Worm (Caenorhabditis elegans) whole organism, late embryonic: ENCODE measurements around the gene pptr-2.

Experiments
- ceh-24 ChIP-seq: sonication (generic microtip); optimal IDR thresholded peaks from 2 replicates; lab custom pipeline; 2016; ENCODE audit warnings: mild to moderate bottlenecking, missing genetic modification characterization, missing compliant biosample characterization
- fkh-10 ChIP-seq: fragments of 150-350 bp; optimal IDR thresholded peaks from 2 replicates; lab custom pipeline; 2014; ENCODE audit warnings: missing biosample characterization, missing genetic modification reagents, missing genetic modification characterization
- hlh-6 ChIP-seq: sonication (generic microtip); optimal IDR thresholded peaks from 2 replicates; lab custom pipeline; 2016; ENCODE audit warnings: missing genotype, missing genetic modification characterization, missing compliant biosample characterization
- pag-3 ChIP-seq: sonication (generic microtip); optimal IDR thresholded peaks from 2 replicates; lab custom pipeline; 2016; ENCODE audit warnings: missing compliant biosample characterization, missing genetic modification characterization, borderline replicate concordance
- pha-4 ChIP-seq: fragments of 150-350 bp; optimal IDR thresholded peaks from 2 replicates; lab custom pipeline; 2018; ENCODE audit warnings: missing biosample characterization, missing genetic modification reagents, missing genetic modification characterization
- sdc-2 ChIP-seq: sonication (generic microtip); optimal IDR thresholded peaks from 2 replicates; lab custom pipeline; 2016; ENCODE audit warnings: missing genotype, missing genetic modification characterization, missing compliant biosample characterization
- zip-5 ChIP-seq: sonication (generic microtip); optimal IDR thresholded peaks from 2 replicates; lab custom pipeline; 2016; ENCODE audit warnings: missing genetic modification characterization, missing compliant biosample characterization

DNA sequence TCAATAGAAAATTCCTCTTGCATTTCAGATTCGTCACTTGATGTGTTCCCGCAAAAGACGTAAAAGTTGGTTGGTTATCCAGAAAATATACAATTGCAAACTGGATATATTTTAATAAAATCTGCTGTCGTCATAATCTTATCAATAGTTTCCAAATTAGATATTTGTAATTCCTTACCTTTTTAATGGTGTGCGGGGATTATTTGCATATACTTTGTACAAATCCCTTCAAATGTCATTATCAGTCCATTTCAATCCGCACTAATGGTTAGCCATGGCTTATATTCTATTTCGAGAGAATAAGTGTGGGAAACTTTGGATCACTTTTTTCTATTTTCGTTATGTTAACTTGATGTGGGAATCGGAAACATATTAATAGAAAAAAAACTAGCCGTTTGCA lies 30.6 kb downstream of the pptr-2 start:
- TF ChIP-seq zip-5 (tag; lab: Kevin White, UChicago) (no peak), ceh-24 (tag; lab: Kevin White, UChicago) (no peak), pha-4 (tag; lab: Kevin White, UChicago) (no peak), fkh-10 (no peak), hlh-6 (tag; lab: Kevin White, UChicago) (no peak), pag-3 (tag; lab: Kevin White, UChicago) (no peak), sdc-2 (tag; lab: Kevin White, UChicago) (no peak)
